Worm (Caenorhabditis elegans) whole organism, early embryonic: ENCODE data around the gene Y44A6B.3.

Experiments
- F13C5.2 ChIP-seq: sonication (generic microtip); optimal IDR thresholded peaks from 2 replicates; lab custom pipeline; 2017; ENCODE audit warnings: mild to moderate bottlenecking, missing genetic modification characterization, inconsistent platforms, missing compliant biosample characterization
- ama-1 ChIP-seq: fragments of 150-350 bp; optimal IDR thresholded peaks from 2 replicates; lab custom pipeline; 2014
- ceh-13 ChIP-seq: fragments of 200-800 bp; sonication (Bioruptor generic); optimal IDR thresholded peaks from 2 replicates; lab custom pipeline; 2018; ENCODE audit warnings: mild to moderate bottlenecking, missing genetic modification characterization, missing compliant biosample characterization
- ceh-36 ChIP-seq: sonication (generic microtip); optimal IDR thresholded peaks from 2 replicates; lab custom pipeline; 2016; ENCODE audit warnings: missing genetic modification characterization, inconsistent platforms, missing compliant biosample characterization
- ets-7 ChIP-seq: sonication (generic microtip); optimal IDR thresholded peaks from 2 replicates; lab custom pipeline; 2016; ENCODE audit warnings: missing genotype, missing genetic modification characterization, missing compliant biosample characterization
- hmg-4 ChIP-seq: fragments of 200-800 bp; sonication (Bioruptor generic); optimal IDR thresholded peaks from 2 replicates; lab custom pipeline; 2018; ENCODE audit warnings: mild to moderate bottlenecking, missing genetic modification characterization, missing compliant biosample characterization
- hnd-1 ChIP-seq: sonication (generic microtip); optimal IDR thresholded peaks from 2 replicates; lab custom pipeline; 2016; ENCODE audit warnings: missing genetic modification characterization, missing compliant biosample characterization
- pes-1 ChIP-seq: fragments of 200-800 bp; sonication (Bioruptor generic); IDR thresholded peaks from 2 replicates; pipeline ENCODE4 v1.3.6; 2022; ENCODE audit warnings: missing genetic modification reagents, missing genetic modification characterization, missing compliant biosample characterization
- scrt-1 ChIP-seq: fragments of 200-800 bp; sonication (Bioruptor generic); IDR thresholded peaks from 2 replicates; pipeline ENCODE4 v1.3.6; 2022; ENCODE audit warnings: missing genetic modification characterization, missing compliant biosample characterization
- sea-1 ChIP-seq: fragments of 200-800 bp; sonication (Bioruptor generic); conservative IDR thresholded peaks from 2 replicates; pipeline ENCODE4 v1.3.6; 2022; ENCODE audit warnings: missing genetic modification characterization, missing compliant biosample characterization
- tbx-11 ChIP-seq: fragments of 200-800 bp; sonication (Bioruptor generic); IDR thresholded peaks from 2 replicates; pipeline ENCODE4 v1.3.6; 2022; ENCODE audit warnings: missing genetic modification characterization, missing compliant biosample characterization
- tra-4 ChIP-seq: sonication (generic microtip); optimal IDR thresholded peaks from 2 replicates; lab custom pipeline; 2017; ENCODE audit warnings: missing genetic modification characterization, missing compliant biosample characterization

ce11 chrV:20660025-20660424 lies 21.8 kb upstream of the Y44A6B.3 start, which contains the start of gene W01F3.2:
- no peak for TF ChIP-seq ama-1
- no peak for TF ChIP-seq hnd-1 (tag; lab: Kevin White, UChicago)
- no peak for TF ChIP-seq tbx-11 (GFP tag; lab: Robert Waterston, UW)
- no peak for TF ChIP-seq sea-1 (GFP tag; lab: Robert Waterston, UW)
- no peak for TF ChIP-seq ets-7 (tag; lab: Kevin White, UChicago)
- TF ChIP-seq hmg-4 = no peak
- TF ChIP-seq pes-1 (GFP tag; lab: Robert Waterston, UW) = no peak
- no peak for TF ChIP-seq ceh-36 (tag; lab: Kevin White, UChicago)
- no peak for TF ChIP-seq F13C5.2
- TF ChIP-seq scrt-1 (GFP tag; lab: Robert Waterston, UW) = no peak
- no peak for TF ChIP-seq ceh-13
- TF ChIP-seq tra-4 = no peak
